Fruit fly (Drosophila melanogaster) whole organism, prepupa: ENCODE results near the gene sqz.

ENCODE experiments used
- Blimp-1 ChIP-seq: fragments of 200-800 bp; sonication (Bioruptor generic); optimal IDR thresholded peaks from 3 replicates; lab custom pipeline; 2017; ENCODE audit warnings: missing biosample characterization, missing genetic modification characterization, mild to moderate bottlenecking, moderate library complexity, missing genetic modification reagents
- CG10669 ChIP-seq: fragments of 200-800 bp; sonication (Bioruptor generic); optimal IDR thresholded peaks from 3 replicates; lab custom pipeline; 2018; ENCODE audit warnings: missing biosample characterization, mild to moderate bottlenecking, missing genetic modification characterization, moderate library complexity
- CG11294 ChIP-seq: fragments of 200-800 bp; sonication (Bioruptor generic); IDR thresholded peaks from 2 replicates; pipeline ENCODE4 v1.3.6; 2022; ENCODE audit warnings: missing biosample characterization, missing genetic modification characterization
- CG11762 ChIP-seq: fragments of 200-800 bp; sonication (Bioruptor generic); optimal IDR thresholded peaks from 3 replicates; lab custom pipeline; 2016; ENCODE audit warnings: missing biosample characterization, missing genetic modification characterization; ENCODE audit not compliant: insufficient read depth
- CG1621 ChIP-seq: fragments of 200-800 bp; sonication (Bioruptor generic); optimal IDR thresholded peaks from 3 replicates; lab custom pipeline; 2018; ENCODE audit warnings: missing biosample characterization, mild to moderate bottlenecking, missing genetic modification characterization
- CG3032 ChIP-seq: fragments of 200-800 bp; optimal IDR thresholded peaks from 2 replicates; lab custom pipeline; 2019; ENCODE audit warnings: missing biosample characterization, mild to moderate bottlenecking, missing genetic modification characterization, moderate library complexity
- CG34406 ChIP-seq: fragments of 200-800 bp; sonication (Bioruptor generic); optimal IDR thresholded peaks from 3 replicates; lab custom pipeline; 2016; ENCODE audit warnings: missing biosample characterization, missing genetic modification characterization
- CG4318 ChIP-seq: fragments of 200-800 bp; sonication (Bioruptor generic); optimal IDR thresholded peaks from 3 replicates; lab custom pipeline; 2017; ENCODE audit warnings: missing biosample characterization, mild to moderate bottlenecking, missing genetic modification characterization
- CG6163 ChIP-seq: fragments of 200-800 bp; sonication (Bioruptor generic); IDR thresholded peaks from 3 replicates; pipeline ENCODE4 v1.3.6; 2022; ENCODE audit warnings: missing biosample characterization, missing genetic modification characterization
- CG6276 ChIP-seq: fragments of 200-800 bp; sonication (Bioruptor generic); optimal IDR thresholded peaks from 2 replicates; lab custom pipeline; 2017; ENCODE audit warnings: missing biosample characterization, mild to moderate bottlenecking, missing genetic modification characterization
- CG6792 ChIP-seq: fragments of 200-800 bp; sonication (Bioruptor generic); optimal IDR thresholded peaks from 3 replicates; lab custom pipeline; 2016; ENCODE audit warnings: missing biosample characterization, missing genetic modification characterization
- CG6808 ChIP-seq: fragments of 200-800 bp; sonication (Bioruptor generic); optimal IDR thresholded peaks from 3 replicates; lab custom pipeline; 2017; ENCODE audit warnings: missing biosample characterization, missing genetic modification characterization, mild to moderate bottlenecking, moderate library complexity, missing genetic modification reagents
- CG8119 ChIP-seq: fragments of 200-800 bp; sonication (Bioruptor generic); IDR thresholded peaks from 3 replicates; pipeline ENCODE4 v1.3.6; 2022; ENCODE audit warnings: missing biosample characterization, missing genetic modification characterization
- CG8632 ChIP-seq: fragments of 200-800 bp; sonication (Bioruptor generic); optimal IDR thresholded peaks from 3 replicates; lab custom pipeline; 2016; ENCODE audit warnings: missing biosample characterization, missing genetic modification characterization
- CG9139 ChIP-seq: fragments of 200-800 bp; sonication (Bioruptor generic); optimal IDR thresholded peaks from 3 replicates; lab custom pipeline; 2017; ENCODE audit warnings: missing biosample characterization, mild to moderate bottlenecking, missing genetic modification characterization
- Eip78C ChIP-seq: fragments of 200-800 bp; sonication (Bioruptor generic); peaks from one replicate; lab custom pipeline; 2016; ENCODE audit warnings: missing biosample characterization, missing genetic modification characterization
- Ets21C ChIP-seq: fragments of 200-800 bp; sonication (Bioruptor generic); optimal IDR thresholded peaks from 3 replicates; lab custom pipeline; 2016; ENCODE audit warnings: missing biosample characterization, missing genetic modification characterization
- Gug ChIP-seq: fragments of 200-800 bp; sonication (Bioruptor generic); IDR thresholded peaks from 2 replicates; pipeline ENCODE4 v1.3.6; 2022; ENCODE audit warnings: missing biosample characterization, missing genetic modification characterization
- Hr38 ChIP-seq: sonication (Bioruptor generic); optimal IDR thresholded peaks from 2 replicates; lab custom pipeline; 2016; ENCODE audit warnings: missing biosample characterization, missing genetic modification characterization
- Hr39 ChIP-seq: fragments of 200-800 bp; sonication (Bioruptor generic); optimal IDR thresholded peaks from 2 replicates; lab custom pipeline; 2016; ENCODE audit warnings: missing biosample characterization, missing genetic modification characterization
- Hr4 ChIP-seq: fragments of 200-800 bp; sonication (Bioruptor generic); optimal IDR thresholded peaks from 3 replicates; lab custom pipeline; 2016; ENCODE audit warnings: missing biosample characterization, missing genetic modification characterization
- Met ChIP-seq: fragments of 200-800 bp; sonication (Bioruptor generic); optimal IDR thresholded peaks from 3 replicates; lab custom pipeline; 2016; ENCODE audit warnings: missing biosample characterization, missing genetic modification characterization
- OdsH ChIP-seq: fragments of 200-800 bp; sonication (Bioruptor generic); optimal IDR thresholded peaks from 3 replicates; lab custom pipeline; 2016; ENCODE audit warnings: missing biosample characterization, missing genetic modification characterization
- Smox ChIP-seq: fragments of 200-800 bp; sonication (Bioruptor generic); optimal IDR thresholded peaks from 3 replicates; lab custom pipeline; 2016; ENCODE audit warnings: missing biosample characterization, missing genetic modification characterization
- Sox102F ChIP-seq: fragments of 200-800 bp; sonication (Bioruptor generic); optimal IDR thresholded peaks from 2 replicates; lab custom pipeline; 2016; ENCODE audit warnings: missing biosample characterization, mild to moderate bottlenecking, missing genetic modification characterization
- Sox14 ChIP-seq: fragments of 200-800 bp; sonication (Bioruptor generic); optimal IDR thresholded peaks from 3 replicates; lab custom pipeline; 2016; ENCODE audit warnings: missing biosample characterization, missing genetic modification characterization
- acj6 ChIP-seq: fragments of 200-800 bp; sonication (Bioruptor generic); optimal IDR thresholded peaks from 3 replicates; lab custom pipeline; 2016; ENCODE audit warnings: missing biosample characterization, missing genetic modification characterization
- cyc ChIP-seq: fragments of 200-800 bp; sonication (Bioruptor generic); optimal IDR thresholded peaks from 3 replicates; lab custom pipeline; 2016; ENCODE audit warnings: missing biosample characterization, missing genetic modification characterization
- dac ChIP-seq: fragments of 200-800 bp; sonication (Bioruptor generic); optimal IDR thresholded peaks from 2 replicates; lab custom pipeline; 2017; ENCODE audit warnings: missing biosample characterization, mild to moderate bottlenecking, missing genetic modification characterization
- dsx ChIP-seq: fragments of 200-800 bp; optimal IDR thresholded peaks from 3 replicates; lab custom pipeline; 2019; ENCODE audit warnings: missing biosample characterization, mild to moderate bottlenecking, missing genetic modification characterization, moderate library complexity; ENCODE audit not compliant: poor library complexity, severe bottlenecking
- eg ChIP-seq: fragments of 200-800 bp; sonication (Bioruptor generic); IDR thresholded peaks from 3 replicates; pipeline ENCODE4 v1.3.6; 2022; ENCODE audit warnings: missing biosample characterization, missing genetic modification characterization
- fkh ChIP-seq: fragments of 200-800 bp; sonication (Bioruptor generic); optimal IDR thresholded peaks from 3 replicates; lab custom pipeline; 2017; ENCODE audit warnings: missing biosample characterization, mild to moderate bottlenecking, missing genetic modification characterization, moderate library complexity
- net ChIP-seq: fragments of 200-800 bp; sonication (Bioruptor generic); optimal IDR thresholded peaks from 3 replicates; lab custom pipeline; 2016; ENCODE audit warnings: missing biosample characterization, missing genetic modification characterization
- pdm3 ChIP-seq: fragments of 200-800 bp; sonication (Bioruptor generic); optimal IDR thresholded peaks from 3 replicates; lab custom pipeline; 2016; ENCODE audit warnings: missing biosample characterization, missing genetic modification characterization
- salr ChIP-seq, 2 experiments: fragments of 200-800 bp; sonication (Bioruptor generic); optimal IDR thresholded peaks; 3 replicates each; lab custom pipeline; 2016 to 2018; ENCODE audit warnings: missing biosample characterization in 2 of 2, missing genetic modification characterization in 2 of 2, mild to moderate bottlenecking in 1 of 2
- svp ChIP-seq: fragments of 200-800 bp; sonication (Bioruptor generic); peaks from one replicate; lab custom pipeline; 2016; ENCODE audit warnings: missing biosample characterization, missing genetic modification characterization
- topi ChIP-seq: fragments of 200-800 bp; sonication (Bioruptor generic); optimal IDR thresholded peaks from 3 replicates; lab custom pipeline; 2016; ENCODE audit warnings: missing biosample characterization, missing genetic modification characterization
- vri ChIP-seq: fragments of 200-800 bp; sonication (Bioruptor generic); optimal IDR thresholded peaks from 3 replicates; lab custom pipeline; 2016; ENCODE audit warnings: missing biosample characterization, mild to moderate bottlenecking, missing genetic modification characterization

sqz gene

dm6 chr3R:19165620-19166055 lies 1.6 kb downstream of the sqz start (continued):
- peak; percentile 0 for TF ChIP-seq CG3032 (tag; lab: Kevin White, UChicago)
- no peak for TF ChIP-seq Hr4
- TF ChIP-seq Ets21C = no peak
- TF ChIP-seq eg (GFP tag; lab: Robert Waterston, UW) = peak; percentile 84
- TF ChIP-seq vri (GFP tag; lab: Kevin White, UChicago) = peak; percentile 21
- TF ChIP-seq Hr38 = no peak
- no peak for TF ChIP-seq topi
- no peak for TF ChIP-seq acj6
- TF ChIP-seq CG6276 = peak; percentile 75
- no peak for TF ChIP-seq CG6792 (GFP tag; lab: Kevin White, UChicago)
- TF ChIP-seq CG4318 (GFP tag; lab: Kevin White, UChicago) = no peak
- peak; percentile 3 for TF ChIP-seq net (GFP tag; lab: Kevin White, UChicago)
- TF ChIP-seq CG1621 (tag; lab: Kevin White, UChicago) = no peak
- peak; percentile 81 for TF ChIP-seq CG6163
- no peak for TF ChIP-seq salr (GFP tag; optimal IDR thresholded peaks at IDR 0.05; lab: Kevin White, UChicago)
- no peak for TF ChIP-seq Hr39 (GFP tag; lab: Kevin White, UChicago)
- no peak for TF ChIP-seq CG11762 (GFP tag; lab: Kevin White, UChicago)
- TF ChIP-seq CG8119 (GFP tag; lab: Robert Waterston, UW) = peak; percentile 73
- TF ChIP-seq dsx (GFP tag; lab: Kevin White, UChicago) = peak; percentile 59
- TF ChIP-seq, all 60 proteins: peak for 21

- TF ChIP-seq CG6808 (GFP tag; lab: Kevin White, UChicago) (no peak), svp (GFP tag; lab: Kevin White, UChicago) (peak; percentile 65), Blimp-1 (peak; percentile 71), cyc (GFP tag; lab: Kevin White, UChicago) (no peak), Met (GFP tag; lab: Kevin White, UChicago) (peak; percentile 20), dac (GFP tag; lab: Kevin White, UChicago) (no peak), fkh (GFP tag; lab: Kevin White, UChicago) (peak; percentile 33), CG8632 (GFP tag; lab: Kevin White, UChicago) (no peak), Sox14 (no peak), CG34406 (GFP tag; lab: Kevin White, UChicago) (no peak), pdm3 (GFP tag; lab: Kevin White, UChicago) (peak; percentile 35), Smox (peak; percentile 9), OdsH (no peak), Eip78C (GFP tag; lab: Kevin White, UChicago) (peak; percentile 73), Hr39 (GFP tag; lab: Kevin White, UChicago) (peak; percentile 5), Gug (no peak), Sox102F (peak; percentile 4)
Observed at dm6 chr3R:19166077-19166778, 2.2 kb downstream of the sqz start.

dm6 chr3R:19167521-19167920 lies 3.5 kb downstream of the sqz start:
- TF ChIP-seq Eip78C (GFP tag; lab: Kevin White, UChicago) (no peak), Met (GFP tag; lab: Kevin White, UChicago) (no peak), cyc (GFP tag; lab: Kevin White, UChicago) (no peak), CG11294 (GFP tag; lab: Robert Waterston, UW) (no peak), CG9139 (GFP tag; lab: Kevin White, UChicago) (no peak), CG34406 (GFP tag; lab: Kevin White, UChicago) (no peak), CG11762 (GFP tag; lab: Kevin White, UChicago) (no peak), CG10669 (GFP tag; lab: Kevin White, UChicago) (no peak), vri (GFP tag; lab: Kevin White, UChicago) (no peak), Hr38 (no peak), net (GFP tag; lab: Kevin White, UChicago) (no peak), CG6276 (no peak), CG6792 (GFP tag; lab: Kevin White, UChicago) (no peak), acj6 (no peak), svp (GFP tag; lab: Kevin White, UChicago) (no peak), CG3032 (tag; lab: Kevin White, UChicago) (no peak)
